Worm (Caenorhabditis elegans) whole organism, late embryonic: ENCODE measurements around the gene T01C3.2.

Experiments
- C38D4.7 ChIP-seq: fragments of 200-800 bp; sonication (Bioruptor generic); optimal IDR thresholded peaks from 2 replicates; lab custom pipeline; 2018; ENCODE audit warnings: mild to moderate bottlenecking, missing genetic modification characterization, moderate library complexity, missing compliant biosample characterization
- F13H6.1 ChIP-seq: sonication (generic microtip); optimal IDR thresholded peaks from 2 replicates; lab custom pipeline; 2016; ENCODE audit warnings: missing genetic modification characterization, missing compliant biosample characterization
- K09A11.1 ChIP-seq: sonication (generic microtip); optimal IDR thresholded peaks from 2 replicates; lab custom pipeline; 2017; ENCODE audit warnings: antibody characterized with exemption, mild to moderate bottlenecking, missing genetic modification characterization, missing compliant biosample characterization; ENCODE audit not compliant: insufficient read depth
- Y22D7AL.16 ChIP-seq: sonication (generic microtip); optimal IDR thresholded peaks from 2 replicates; lab custom pipeline; 2016; ENCODE audit warnings: missing genetic modification characterization, missing compliant biosample characterization
- ahr-1 ChIP-seq: sonication (generic microtip); optimal IDR thresholded peaks from 2 replicates; lab custom pipeline; 2016; ENCODE audit warnings: missing genetic modification characterization, missing compliant biosample characterization
- ama-1 ChIP-seq: fragments of 150-350 bp; optimal IDR thresholded peaks from 2 replicates; lab custom pipeline; 2014
- ceh-14 ChIP-seq: sonication (generic microtip); optimal IDR thresholded peaks from 2 replicates; lab custom pipeline; 2016; ENCODE audit warnings: missing genotype, missing genetic modification characterization, missing compliant biosample characterization
- ceh-22 ChIP-seq: sonication (generic microtip); optimal IDR thresholded peaks from 2 replicates; lab custom pipeline; 2017; ENCODE audit warnings: missing biosample characterization, missing genetic modification characterization
- ceh-24 ChIP-seq: sonication (generic microtip); optimal IDR thresholded peaks from 2 replicates; lab custom pipeline; 2016; ENCODE audit warnings: mild to moderate bottlenecking, missing genetic modification characterization, missing compliant biosample characterization
- ceh-30 ChIP-seq: fragments of 150-350 bp; optimal IDR thresholded peaks from 2 replicates; lab custom pipeline; 2014; ENCODE audit warnings: missing biosample characterization, missing genetic modification characterization
- ceh-34 ChIP-seq: sonication (generic microtip); optimal IDR thresholded peaks from 2 replicates; lab custom pipeline; 2016; ENCODE audit warnings: mild to moderate bottlenecking, missing genetic modification characterization, missing compliant biosample characterization
- ceh-45 ChIP-seq: fragments of 200-800 bp; sonication (Bioruptor generic); IDR thresholded peaks from 2 replicates; pipeline ENCODE4 v1.3.6; 2022; ENCODE audit warnings: missing genetic modification reagents, missing genetic modification characterization, missing compliant biosample characterization
- ceh-9 ChIP-seq: sonication (generic microtip); optimal IDR thresholded peaks from 2 replicates; lab custom pipeline; 2016; ENCODE audit warnings: mild to moderate bottlenecking, missing genetic modification characterization, inconsistent platforms, missing compliant biosample characterization
- che-1 ChIP-seq: sonication (generic microtip); optimal IDR thresholded peaks from 2 replicates; lab custom pipeline; 2016; ENCODE audit warnings: mild to moderate bottlenecking, missing genetic modification characterization, missing compliant biosample characterization
- dve-1 ChIP-seq: sonication (generic microtip); optimal IDR thresholded peaks from 2 replicates; lab custom pipeline; 2017; ENCODE audit warnings: antibody characterized with exemption, mild to moderate bottlenecking, missing genetic modification characterization, missing compliant biosample characterization
- fkh-6 ChIP-seq: sonication (generic microtip); optimal IDR thresholded peaks from 2 replicates; lab custom pipeline; 2016; ENCODE audit warnings: missing genetic modification characterization, missing compliant biosample characterization
- gmeb-2 ChIP-seq: sonication (generic microtip); optimal IDR thresholded peaks from 2 replicates; lab custom pipeline; 2016; ENCODE audit warnings: missing genetic modification characterization, inconsistent platforms, missing compliant biosample characterization
- hlh-13 ChIP-seq: fragments of 200-800 bp; sonication (Bioruptor generic); optimal IDR thresholded peaks from 2 replicates; lab custom pipeline; 2018; ENCODE audit warnings: mild to moderate bottlenecking, missing genetic modification characterization, missing compliant biosample characterization
- hlh-30 ChIP-seq: sonication (generic microtip); optimal IDR thresholded peaks from 2 replicates; lab custom pipeline; 2017; ENCODE audit warnings: antibody characterized with exemption, missing genetic modification characterization, missing compliant biosample characterization; ENCODE audit not compliant: insufficient read depth
- hlh-6 ChIP-seq: sonication (generic microtip); optimal IDR thresholded peaks from 2 replicates; lab custom pipeline; 2016; ENCODE audit warnings: missing genotype, missing genetic modification characterization, missing compliant biosample characterization
- lim-6 ChIP-seq: sonication (generic microtip); optimal IDR thresholded peaks from 2 replicates; lab custom pipeline; 2016; ENCODE audit warnings: missing genetic modification characterization, missing compliant biosample characterization
- lin-11 ChIP-seq: fragments of 200-800 bp; sonication (Bioruptor generic); optimal IDR thresholded peaks from 2 replicates; lab custom pipeline; 2018; ENCODE audit warnings: mild to moderate bottlenecking, missing genetic modification characterization, missing compliant biosample characterization
- madf-2 ChIP-seq: sonication (generic microtip); optimal IDR thresholded peaks from 2 replicates; lab custom pipeline; 2017; ENCODE audit warnings: missing genetic modification characterization, missing compliant biosample characterization
- mec-3 ChIP-seq: sonication (generic microtip); optimal IDR thresholded peaks from 2 replicates; lab custom pipeline; 2016; ENCODE audit warnings: borderline replicate concordance, missing genetic modification characterization, missing compliant biosample characterization
- nfya-1 ChIP-seq: sonication (generic microtip); optimal IDR thresholded peaks from 2 replicates; lab custom pipeline; 2017; ENCODE audit warnings: missing genetic modification characterization, mild to moderate bottlenecking, missing compliant biosample characterization, antibody characterized with exemption, moderate library complexity
- npax-4 ChIP-seq: sonication (generic microtip); optimal IDR thresholded peaks from 2 replicates; lab custom pipeline; 2016; ENCODE audit warnings: missing genetic modification characterization, missing compliant biosample characterization
- odd-2 ChIP-seq: sonication (generic microtip); optimal IDR thresholded peaks from 2 replicates; lab custom pipeline; 2017; ENCODE audit warnings: antibody characterized with exemption, mild to moderate bottlenecking, missing genetic modification characterization, missing compliant biosample characterization
- pha-4 ChIP-seq: fragments of 150-350 bp; optimal IDR thresholded peaks from 2 replicates; lab custom pipeline; 2018; ENCODE audit warnings: missing biosample characterization, missing genetic modification reagents, missing genetic modification characterization
- pros-1 ChIP-seq: fragments of 150-350 bp; optimal IDR thresholded peaks from 2 replicates; lab custom pipeline; 2014; ENCODE audit warnings: missing biosample characterization, missing genetic modification reagents, missing genetic modification characterization
- ref-2 ChIP-seq: sonication (generic microtip); optimal IDR thresholded peaks from 2 replicates; lab custom pipeline; 2016; ENCODE audit warnings: missing genetic modification characterization, missing compliant biosample characterization
- sox-2 ChIP-seq: fragments of 200-800 bp; sonication (Bioruptor generic); IDR thresholded peaks from 2 replicates; pipeline ENCODE4 v1.3.6; 2022; ENCODE audit warnings: missing genetic modification reagents, missing genetic modification characterization, missing compliant biosample characterization
- sox-4 ChIP-seq: sonication (generic microtip); optimal IDR thresholded peaks from 2 replicates; lab custom pipeline; 2017; ENCODE audit warnings: mild to moderate bottlenecking, missing genetic modification characterization, inconsistent platforms, missing compliant biosample characterization
- tbx-2 ChIP-seq: sonication (generic microtip); optimal IDR thresholded peaks from 2 replicates; lab custom pipeline; 2016; ENCODE audit warnings: missing genetic modification characterization, missing compliant biosample characterization
- ttx-3 ChIP-seq: sonication (generic microtip); optimal IDR thresholded peaks from 2 replicates; lab custom pipeline; 2016; ENCODE audit warnings: missing genetic modification reagents, missing genetic modification characterization, missing compliant biosample characterization
- unc-55 ChIP-seq: sonication (generic microtip); optimal IDR thresholded peaks from 2 replicates; lab custom pipeline; 2017; ENCODE audit warnings: missing biosample characterization, missing genetic modification reagents, missing genetic modification characterization
- unc-86 ChIP-seq: sonication (generic microtip); optimal IDR thresholded peaks from 2 replicates; lab custom pipeline; 2016; ENCODE audit warnings: missing genetic modification characterization, missing compliant biosample characterization

Gene T01C3.2

DNA sequence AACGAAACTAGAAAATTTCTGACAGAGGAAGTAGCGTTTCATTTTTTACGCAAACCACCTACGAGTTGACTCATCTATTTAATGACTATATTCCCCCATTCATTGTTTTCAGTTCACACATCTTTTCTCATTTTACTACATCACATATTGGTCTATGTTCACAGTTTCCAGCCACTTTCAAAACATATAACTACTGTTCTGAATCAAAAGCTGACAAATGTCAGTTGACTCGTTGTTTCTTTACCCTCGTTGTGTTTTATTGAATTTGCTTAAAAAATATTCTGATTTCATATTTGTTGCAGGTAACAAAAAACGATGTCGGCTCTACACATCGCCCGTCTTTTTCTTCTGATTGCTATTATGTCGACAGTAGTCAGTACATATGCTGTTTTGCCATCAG lies 19.8 kb upstream of the T01C3.2 start, which contains the start of gene nlp-59:
nlp-59 (plus strand) TSS at position 301 of the 400 bp plus-strand sequence.
- no peak for TF ChIP-seq ceh-30 (tag; lab: Kevin White, UChicago)
- TF ChIP-seq tbx-2 = no peak
- no peak for TF ChIP-seq hlh-13
- no peak for TF ChIP-seq nfya-1 (tag; lab: Kevin White, UChicago)
- TF ChIP-seq gmeb-2 (tag; lab: Kevin White, UChicago) = no peak
- TF ChIP-seq dve-1 (tag; lab: Kevin White, UChicago) = no peak
- TF ChIP-seq, all 69 proteins: peak for 0

ce11 chrV:14978205-14978751 lies 12.7 kb upstream of the T01C3.2 start, which contains the start of the genes grd-12 and F02D8.1:
TSS of gene grd-12 (plus strand) at chrV:14978505.
TSS of gene F02D8.1 (minus strand) at chrV:14978701.
- TF ChIP-seq sox-2 (GFP tag; lab: Robert Waterston, UW) (no peak), tbx-2 (no peak)

DNA sequence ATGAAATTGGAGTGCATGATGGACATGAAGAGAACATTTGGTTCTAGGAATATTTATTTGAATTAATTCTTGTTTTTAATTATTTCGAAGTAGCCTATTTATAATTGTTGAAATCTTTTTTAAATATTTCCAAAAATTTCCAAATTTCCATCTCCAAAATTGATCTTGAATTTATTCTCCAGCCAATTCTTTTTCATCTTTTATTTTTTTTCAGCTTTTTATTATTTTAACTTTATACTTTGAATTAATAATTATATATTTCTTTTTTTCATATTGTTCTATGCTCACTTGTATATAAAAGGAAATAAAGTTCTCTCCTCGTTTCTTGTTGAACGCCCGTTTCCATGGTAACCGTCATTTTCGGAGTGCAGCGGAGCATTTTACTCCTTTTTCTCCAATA lies 11.0 kb upstream of the T01C3.2 start, which contains the start of gene xbx-1:
xbx-1 (plus strand) TSS at position 301 of the 400 bp plus-strand sequence.
- no peak for TF ChIP-seq ceh-45 (GFP tag; lab: Robert Waterston, UW)
- TF ChIP-seq madf-2 (tag; lab: Kevin White, UChicago) = no peak
- TF ChIP-seq ceh-9 (tag; lab: Kevin White, UChicago) = no peak
- no peak for TF ChIP-seq sox-4 (tag; lab: Kevin White, UChicago)
- no peak for TF ChIP-seq Y22D7AL.16 (tag; lab: Kevin White, UChicago)
- no peak for TF ChIP-seq ref-2 (tag; lab: Kevin White, UChicago)
- TF ChIP-seq ceh-14 (tag; lab: Kevin White, UChicago) = no peak
- no peak for TF ChIP-seq hlh-30 (tag; lab: Kevin White, UChicago)
- TF ChIP-seq lim-6 = no peak
- no peak for TF ChIP-seq pha-4
- TF ChIP-seq sox-2 (GFP tag; lab: Robert Waterston, UW) = no peak
- no peak for TF ChIP-seq C38D4.7
- TF ChIP-seq ama-1 = no peak
- TF ChIP-seq tbx-2 = no peak
- TF ChIP-seq mec-3 (tag; lab: Kevin White, UChicago) = no peak
- TF ChIP-seq F13H6.1 (tag; lab: Kevin White, UChicago) = no peak
- TF ChIP-seq odd-2 (tag; lab: Kevin White, UChicago) = no peak
- TF ChIP-seq pros-1 = no peak
- no peak for TF ChIP-seq dve-1 (tag; lab: Kevin White, UChicago)
- TF ChIP-seq ceh-34 = no peak

DNA sequence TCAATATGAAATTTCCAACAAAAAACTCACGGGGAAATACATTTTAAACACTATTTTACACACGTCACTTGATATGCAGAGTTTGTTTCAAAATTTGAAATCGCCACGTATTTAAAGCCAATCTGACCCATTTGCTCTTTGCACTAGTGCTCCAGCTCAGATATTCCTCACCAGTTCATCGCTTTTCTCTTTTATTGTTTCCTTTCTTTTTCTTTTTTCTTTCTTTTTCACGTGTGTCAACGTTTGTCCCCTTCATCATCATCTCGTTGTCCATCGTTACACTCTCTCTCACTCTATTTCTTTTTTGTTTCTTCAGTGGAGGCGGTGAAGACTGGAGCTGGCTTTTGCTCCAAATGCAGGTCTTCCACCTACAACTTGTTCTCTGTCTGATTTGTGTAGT lies 6.4 kb upstream of the T01C3.2 start, which contains the start of gene F02D8.4:
F02D8.4 (plus strand) TSS at position 301 of the 400 bp plus-strand sequence.
- TF ChIP-seq ref-2 (tag; lab: Kevin White, UChicago) (no peak), npax-4 (no peak), unc-86 (no peak), fkh-6 (tag; lab: Kevin White, UChicago) (no peak), lin-11 (tag; lab: Kevin White, UChicago) (no peak), C38D4.7 (no peak), Y22D7AL.16 (tag; lab: Kevin White, UChicago) (no peak), madf-2 (tag; lab: Kevin White, UChicago) (no peak), ceh-24 (tag; lab: Kevin White, UChicago) (no peak)
- TF ChIP-seq, all 69 proteins: peak for 0

ce11 chrV:14991489-14991888 lies 521 bp downstream of the T01C3.2 start:
- TF ChIP-seq hlh-6 (tag; lab: Kevin White, UChicago) (no peak), che-1 (no peak), ahr-1 (tag; lab: Kevin White, UChicago) (no peak), ama-1 (no peak), K09A11.1 (tag; lab: Kevin White, UChicago) (no peak), ceh-30 (tag; lab: Kevin White, UChicago) (no peak), unc-55 (GFP tag; lab: Kevin White, UChicago) (no peak), ttx-3 (tag; lab: Kevin White, UChicago) (no peak), ceh-45 (GFP tag; lab: Robert Waterston, UW) (no peak), ceh-22 (tag; lab: Kevin White, UChicago) (no peak), unc-86 (no peak)
- TF ChIP-seq, all 69 proteins: peak for 0
